Fruit fly (Drosophila melanogaster) whole organism, prepupa: Measurements from ENCODE around the gene tutl.
A peak's percentile ranks its signal among the peaks of the same experiment; 100 is the strongest.

Source experiments
- CG10631 ChIP-seq: fragments of 200-800 bp; sonication (Bioruptor generic); optimal IDR thresholded peaks from 2 replicates; lab custom pipeline; 2016; ENCODE audit warnings: missing biosample characterization, missing genetic modification characterization
- CG11294 ChIP-seq: fragments of 200-800 bp; sonication (Bioruptor generic); IDR thresholded peaks from 2 replicates; pipeline ENCODE4 v1.3.6; 2022; ENCODE audit warnings: missing biosample characterization, missing genetic modification characterization
- CG11762 ChIP-seq: fragments of 200-800 bp; sonication (Bioruptor generic); optimal IDR thresholded peaks from 3 replicates; lab custom pipeline; 2016; ENCODE audit warnings: missing biosample characterization, missing genetic modification characterization; ENCODE audit not compliant: insufficient read depth
- CG11902 ChIP-seq: fragments of 200-800 bp; sonication (Bioruptor generic); optimal IDR thresholded peaks from 3 replicates; lab custom pipeline; 2016; ENCODE audit warnings: missing biosample characterization, missing genetic modification characterization
- CG15336 ChIP-seq: fragments of 200-800 bp; sonication (Bioruptor generic); IDR thresholded peaks from 2 replicates; pipeline ENCODE4 v1.3.6; 2022; ENCODE audit warnings: missing biosample characterization, missing genetic modification characterization
- CG1621 ChIP-seq: fragments of 200-800 bp; sonication (Bioruptor generic); optimal IDR thresholded peaks from 3 replicates; lab custom pipeline; 2018; ENCODE audit warnings: missing biosample characterization, mild to moderate bottlenecking, missing genetic modification characterization
- CG3032 ChIP-seq: fragments of 200-800 bp; optimal IDR thresholded peaks from 2 replicates; lab custom pipeline; 2019; ENCODE audit warnings: missing biosample characterization, mild to moderate bottlenecking, missing genetic modification characterization, moderate library complexity
- CG31627 ChIP-seq: fragments of 200-800 bp; sonication (Bioruptor generic); optimal IDR thresholded peaks from 3 replicates; lab custom pipeline; 2016; ENCODE audit warnings: missing biosample characterization, missing genetic modification characterization
- CG32006 ChIP-seq: fragments of 200-800 bp; sonication (Bioruptor generic); optimal IDR thresholded peaks from 3 replicates; lab custom pipeline; 2017; ENCODE audit warnings: missing biosample characterization, mild to moderate bottlenecking, missing genetic modification characterization
- CG3919 ChIP-seq: fragments of 200-800 bp; sonication (Bioruptor generic); optimal IDR thresholded peaks from 3 replicates; lab custom pipeline; 2016; ENCODE audit warnings: missing biosample characterization, missing genetic modification characterization
- CG4318 ChIP-seq: fragments of 200-800 bp; sonication (Bioruptor generic); optimal IDR thresholded peaks from 3 replicates; lab custom pipeline; 2017; ENCODE audit warnings: missing biosample characterization, mild to moderate bottlenecking, missing genetic modification characterization
- CG6163 ChIP-seq: fragments of 200-800 bp; sonication (Bioruptor generic); IDR thresholded peaks from 3 replicates; pipeline ENCODE4 v1.3.6; 2022; ENCODE audit warnings: missing biosample characterization, missing genetic modification characterization
- CG6276 ChIP-seq: fragments of 200-800 bp; sonication (Bioruptor generic); optimal IDR thresholded peaks from 2 replicates; lab custom pipeline; 2017; ENCODE audit warnings: missing biosample characterization, mild to moderate bottlenecking, missing genetic modification characterization
- CG6792 ChIP-seq: fragments of 200-800 bp; sonication (Bioruptor generic); optimal IDR thresholded peaks from 3 replicates; lab custom pipeline; 2016; ENCODE audit warnings: missing biosample characterization, missing genetic modification characterization
- CG6808 ChIP-seq: fragments of 200-800 bp; sonication (Bioruptor generic); optimal IDR thresholded peaks from 3 replicates; lab custom pipeline; 2017; ENCODE audit warnings: missing biosample characterization, missing genetic modification characterization, mild to moderate bottlenecking, moderate library complexity, missing genetic modification reagents
- CG6854 ChIP-seq: fragments of 200-800 bp; sonication (Bioruptor generic); optimal IDR thresholded peaks from 2 replicates; lab custom pipeline; 2017; ENCODE audit warnings: missing biosample characterization, mild to moderate bottlenecking, missing genetic modification characterization
- CG7368 ChIP-seq: fragments of 200-800 bp; sonication (Bioruptor generic); optimal IDR thresholded peaks from 3 replicates; lab custom pipeline; 2016; ENCODE audit warnings: missing biosample characterization, missing genetic modification characterization
- CG8119 ChIP-seq: fragments of 200-800 bp; sonication (Bioruptor generic); IDR thresholded peaks from 3 replicates; pipeline ENCODE4 v1.3.6; 2022; ENCODE audit warnings: missing biosample characterization, missing genetic modification characterization
- CG8319 ChIP-seq: fragments of 200-800 bp; sonication (Bioruptor generic); optimal IDR thresholded peaks from 3 replicates; lab custom pipeline; 2016; ENCODE audit warnings: missing biosample characterization, missing genetic modification characterization
- CG8632 ChIP-seq: fragments of 200-800 bp; sonication (Bioruptor generic); optimal IDR thresholded peaks from 3 replicates; lab custom pipeline; 2016; ENCODE audit warnings: missing biosample characterization, missing genetic modification characterization
- CG9139 ChIP-seq: fragments of 200-800 bp; sonication (Bioruptor generic); optimal IDR thresholded peaks from 3 replicates; lab custom pipeline; 2017; ENCODE audit warnings: missing biosample characterization, mild to moderate bottlenecking, missing genetic modification characterization
- Eip75B ChIP-seq: fragments of 200-800 bp; sonication (Bioruptor generic); optimal IDR thresholded peaks from 3 replicates; lab custom pipeline; 2016; ENCODE audit warnings: missing biosample characterization, missing genetic modification characterization
- Eip78C ChIP-seq: fragments of 200-800 bp; sonication (Bioruptor generic); peaks from one replicate; lab custom pipeline; 2016; ENCODE audit warnings: missing biosample characterization, missing genetic modification characterization
- Eip93F ChIP-seq: fragments of 200-800 bp; sonication (Bioruptor generic); optimal IDR thresholded peaks from 2 replicates; lab custom pipeline; 2016; ENCODE audit warnings: missing biosample characterization, mild to moderate bottlenecking, missing genetic modification characterization
- Ets21C ChIP-seq: fragments of 200-800 bp; sonication (Bioruptor generic); optimal IDR thresholded peaks from 3 replicates; lab custom pipeline; 2016; ENCODE audit warnings: missing biosample characterization, missing genetic modification characterization
- Ets96B ChIP-seq: fragments of 200-800 bp; optimal IDR thresholded peaks from 2 replicates; lab custom pipeline; 2019; ENCODE audit warnings: missing biosample characterization, mild to moderate bottlenecking, missing genetic modification characterization, moderate library complexity
- Gug ChIP-seq: fragments of 200-800 bp; sonication (Bioruptor generic); IDR thresholded peaks from 2 replicates; pipeline ENCODE4 v1.3.6; 2022; ENCODE audit warnings: missing biosample characterization, missing genetic modification characterization
- Hr38 ChIP-seq: sonication (Bioruptor generic); optimal IDR thresholded peaks from 2 replicates; lab custom pipeline; 2016; ENCODE audit warnings: missing biosample characterization, missing genetic modification characterization
- Lpt ChIP-seq: fragments of 200-800 bp; sonication (Bioruptor generic); optimal IDR thresholded peaks from 3 replicates; lab custom pipeline; 2016; ENCODE audit warnings: missing biosample characterization, missing genetic modification characterization
- Met ChIP-seq: fragments of 200-800 bp; sonication (Bioruptor generic); optimal IDR thresholded peaks from 3 replicates; lab custom pipeline; 2016; ENCODE audit warnings: missing biosample characterization, missing genetic modification characterization
- OdsH ChIP-seq: fragments of 200-800 bp; sonication (Bioruptor generic); optimal IDR thresholded peaks from 3 replicates; lab custom pipeline; 2016; ENCODE audit warnings: missing biosample characterization, missing genetic modification characterization
- Smox ChIP-seq: fragments of 200-800 bp; sonication (Bioruptor generic); optimal IDR thresholded peaks from 3 replicates; lab custom pipeline; 2016; ENCODE audit warnings: missing biosample characterization, missing genetic modification characterization
- Sox102F ChIP-seq: fragments of 200-800 bp; sonication (Bioruptor generic); optimal IDR thresholded peaks from 2 replicates; lab custom pipeline; 2016; ENCODE audit warnings: missing biosample characterization, mild to moderate bottlenecking, missing genetic modification characterization
- Sox14 ChIP-seq: fragments of 200-800 bp; sonication (Bioruptor generic); optimal IDR thresholded peaks from 3 replicates; lab custom pipeline; 2016; ENCODE audit warnings: missing biosample characterization, missing genetic modification characterization
- Sox15 ChIP-seq: fragments of 200-800 bp; sonication (Bioruptor generic); optimal IDR thresholded peaks from 3 replicates; lab custom pipeline; 2016; ENCODE audit warnings: missing biosample characterization, missing genetic modification characterization
- achi ChIP-seq: fragments of 200-800 bp; sonication (Bioruptor generic); optimal IDR thresholded peaks from 3 replicates; lab custom pipeline; 2016; ENCODE audit warnings: missing biosample characterization, missing genetic modification characterization
- acj6 ChIP-seq: fragments of 200-800 bp; sonication (Bioruptor generic); optimal IDR thresholded peaks from 3 replicates; lab custom pipeline; 2016; ENCODE audit warnings: missing biosample characterization, missing genetic modification characterization
- cyc ChIP-seq: fragments of 200-800 bp; sonication (Bioruptor generic); optimal IDR thresholded peaks from 3 replicates; lab custom pipeline; 2016; ENCODE audit warnings: missing biosample characterization, missing genetic modification characterization
- dac ChIP-seq: fragments of 200-800 bp; sonication (Bioruptor generic); optimal IDR thresholded peaks from 2 replicates; lab custom pipeline; 2017; ENCODE audit warnings: missing biosample characterization, mild to moderate bottlenecking, missing genetic modification characterization
- dsx ChIP-seq: fragments of 200-800 bp; optimal IDR thresholded peaks from 3 replicates; lab custom pipeline; 2019; ENCODE audit warnings: missing biosample characterization, mild to moderate bottlenecking, missing genetic modification characterization, moderate library complexity; ENCODE audit not compliant: poor library complexity, severe bottlenecking
- eg ChIP-seq: fragments of 200-800 bp; sonication (Bioruptor generic); IDR thresholded peaks from 3 replicates; pipeline ENCODE4 v1.3.6; 2022; ENCODE audit warnings: missing biosample characterization, missing genetic modification characterization
- esn ChIP-seq: fragments of 200-800 bp; sonication (Bioruptor generic); optimal IDR thresholded peaks from 2 replicates; lab custom pipeline; 2016; ENCODE audit warnings: missing biosample characterization, mild to moderate bottlenecking, missing genetic modification characterization, moderate library complexity
- fd59A ChIP-seq: fragments of 200-800 bp; sonication (Bioruptor generic); optimal IDR thresholded peaks from 2 replicates; lab custom pipeline; 2017; ENCODE audit warnings: missing biosample characterization, mild to moderate bottlenecking, missing genetic modification characterization, missing genetic modification reagents
- fd85E ChIP-seq: fragments of 200-800 bp; sonication (Bioruptor generic); optimal IDR thresholded peaks from 3 replicates; lab custom pipeline; 2016; ENCODE audit warnings: missing biosample characterization, missing genetic modification characterization
- fkh ChIP-seq: fragments of 200-800 bp; sonication (Bioruptor generic); optimal IDR thresholded peaks from 3 replicates; lab custom pipeline; 2017; ENCODE audit warnings: missing biosample characterization, mild to moderate bottlenecking, missing genetic modification characterization, moderate library complexity
- lz ChIP-seq: fragments of 200-800 bp; sonication (Bioruptor generic); optimal IDR thresholded peaks from 3 replicates; lab custom pipeline; 2016; ENCODE audit warnings: missing biosample characterization, missing genetic modification characterization
- pdm3 ChIP-seq: fragments of 200-800 bp; sonication (Bioruptor generic); optimal IDR thresholded peaks from 3 replicates; lab custom pipeline; 2016; ENCODE audit warnings: missing biosample characterization, missing genetic modification characterization
- salr ChIP-seq, 2 experiments: fragments of 200-800 bp; sonication (Bioruptor generic); optimal IDR thresholded peaks; 3 replicates each; lab custom pipeline; 2016 to 2018; ENCODE audit warnings: missing biosample characterization in 2 of 2, missing genetic modification characterization in 2 of 2, mild to moderate bottlenecking in 1 of 2
- spab ChIP-seq: fragments of 200-800 bp; sonication (Bioruptor generic); optimal IDR thresholded peaks from 2 replicates; lab custom pipeline; 2017; ENCODE audit warnings: missing biosample characterization, mild to moderate bottlenecking, missing genetic modification characterization, missing genetic modification reagents
- ss ChIP-seq, 2 experiments: fragments of 200-800 bp; sonication (Bioruptor generic); optimal IDR thresholded peaks; 2 replicates in 1 of 2; 3 replicates in 1 of 2; lab custom pipeline; 2017 to 2018; ENCODE audit warnings: mild to moderate bottlenecking in 2 of 2, missing biosample characterization in 2 of 2, missing genetic modification characterization in 2 of 2, moderate library complexity in 1 of 2
- svp ChIP-seq: fragments of 200-800 bp; sonication (Bioruptor generic); peaks from one replicate; lab custom pipeline; 2016; ENCODE audit warnings: missing biosample characterization, missing genetic modification characterization
- topi ChIP-seq: fragments of 200-800 bp; sonication (Bioruptor generic); optimal IDR thresholded peaks from 3 replicates; lab custom pipeline; 2016; ENCODE audit warnings: missing biosample characterization, missing genetic modification characterization

The tutl gene

dm6 chr2L:4348545-4348944 is 65.6 kb downstream of the tutl start:
- peak; percentile 66 for TF ChIP-seq CG32006 (GFP tag; lab: Kevin White, UChicago)
- peak; percentile 15 for TF ChIP-seq CG6276
- TF ChIP-seq fkh (GFP tag; lab: Kevin White, UChicago) = no peak
- peak; percentile 49; the same call in 1 of the 3 replicates for TF ChIP-seq CG8119
- peak; percentile 87 for TF ChIP-seq CG3919
- peak; percentile 77 for TF ChIP-seq CG8319 (GFP tag; lab: Kevin White, UChicago)
- TF ChIP-seq Eip93F (GFP tag; lab: Kevin White, UChicago) = no peak
- TF ChIP-seq topi = peak; percentile 71
- TF ChIP-seq Sox14 = peak; percentile 49
- peak; percentile 75 for TF ChIP-seq Eip75B (GFP tag; lab: Kevin White, UChicago)
- peak; percentile 78 for TF ChIP-seq achi (GFP tag; lab: Kevin White, UChicago)
- peak; percentile 61 for TF ChIP-seq spab (GFP tag; lab: Kevin White, UChicago)
- TF ChIP-seq CG4318 (GFP tag; lab: Kevin White, UChicago) = no peak
- TF ChIP-seq CG6808 = peak; percentile 71
- peak; percentile 69 for TF ChIP-seq CG11762 (GFP tag; lab: Kevin White, UChicago)
- TF ChIP-seq acj6 = peak; percentile 79
- TF ChIP-seq cyc (GFP tag; lab: Kevin White, UChicago) = peak; percentile 59
- TF ChIP-seq CG11902 (GFP tag; lab: Kevin White, UChicago) = peak; percentile 78
- peak; percentile 59 for TF ChIP-seq fd85E (GFP tag; lab: Kevin White, UChicago)
- TF ChIP-seq fd59A (GFP tag; lab: Kevin White, UChicago) = peak; percentile 46
- no peak for TF ChIP-seq Hr38 (GFP tag; lab: Kevin White, UChicago)
- TF ChIP-seq Met = peak; percentile 16
- peak; percentile 44 for TF ChIP-seq Smox
- peak; percentile 32 for TF ChIP-seq CG9139 (GFP tag; lab: Kevin White, UChicago)
- peak; percentile 82 for TF ChIP-seq svp (GFP tag; lab: Kevin White, UChicago)
- no peak for TF ChIP-seq dac (GFP tag; lab: Kevin White, UChicago)
- TF ChIP-seq CG15336 (GFP tag; lab: Robert Waterston, UW) = peak; percentile 39; the same call in 1 of the 2 replicates
- TF ChIP-seq Lpt (GFP tag; lab: Kevin White, UChicago) = peak; percentile 29
- TF ChIP-seq pdm3 (GFP tag; lab: Kevin White, UChicago) = peak; percentile 80
- TF ChIP-seq OdsH (GFP tag; lab: Kevin White, UChicago) = peak; percentile 75
- peak in 1 of 2 experiments; percentile 46 for TF ChIP-seq salr (GFP tag; optimal IDR thresholded peaks at IDR 0.05; lab: Kevin White, UChicago)
- TF ChIP-seq Sox102F (GFP tag; lab: Kevin White, UChicago) = peak; percentile 64
- TF ChIP-seq Eip78C (GFP tag; lab: Kevin White, UChicago) = peak; percentile 94
- TF ChIP-seq CG8632 (GFP tag; lab: Kevin White, UChicago) = peak; percentile 84
- peak; percentile 67 for TF ChIP-seq Sox15 (GFP tag; lab: Kevin White, UChicago)
- TF ChIP-seq CG6854 = peak; percentile 58
- peak; percentile 69 for TF ChIP-seq Ets96B (tag; lab: Kevin White, UChicago)
- peak; percentile 60; the same call in 1 of the 3 replicates for TF ChIP-seq eg (GFP tag; lab: Robert Waterston, UW)
- peak; percentile 75 for TF ChIP-seq CG7368 (GFP tag; lab: Kevin White, UChicago)
- no peak; the same call in 1 of the 2 replicates for TF ChIP-seq CG11294
- TF ChIP-seq ss (GFP tag; optimal IDR thresholded peaks at IDR 0.05; lab: Kevin White, UChicago) = peak; percentile 52 to 79
- peak; percentile 4 for TF ChIP-seq Ets21C (GFP tag; lab: Kevin White, UChicago)
- TF ChIP-seq CG10631 (GFP tag; lab: Kevin White, UChicago) = peak; percentile 71
- no peak for TF ChIP-seq Gug (GFP tag; lab: Robert Waterston, UW)
- peak; percentile 76 for TF ChIP-seq esn (GFP tag; lab: Kevin White, UChicago)
- peak; percentile 78 for TF ChIP-seq CG6792 (GFP tag; lab: Kevin White, UChicago)
- peak; percentile 45 for TF ChIP-seq CG31627 (GFP tag; lab: Kevin White, UChicago)
- peak; percentile 67 for TF ChIP-seq CG1621 (tag; lab: Kevin White, UChicago)
- peak; percentile 67 for TF ChIP-seq CG3032 (tag; lab: Kevin White, UChicago)
- peak; percentile 83 for TF ChIP-seq CG6163
- peak; percentile 64 for TF ChIP-seq dsx (GFP tag; lab: Kevin White, UChicago)
- peak; percentile 54 for TF ChIP-seq lz
